Fruit fly (Drosophila melanogaster) whole organism, embryonic: ENCODE measurements around the gene DppIII.

Experiments used
- CG12071 ChIP-seq: fragments of 200-800 bp; sonication (Bioruptor generic); optimal IDR thresholded peaks from 3 replicates; lab custom pipeline; 2018; ENCODE audit warnings: missing biosample characterization, mild to moderate bottlenecking, missing genetic modification characterization
- CG18764 ChIP-seq: fragments of 200-800 bp; sonication (Bioruptor generic); optimal IDR thresholded peaks from 3 replicates; lab custom pipeline; 2016; ENCODE audit warnings: missing biosample characterization, missing genetic modification characterization
- CG5245 ChIP-seq: fragments of 200-800 bp; sonication (Bioruptor generic); optimal IDR thresholded peaks from 3 replicates; lab custom pipeline; 2016; ENCODE audit warnings: missing biosample characterization, missing genetic modification characterization
- Dek ChIP-seq: fragments of 200-800 bp; sonication (Bioruptor generic); optimal IDR thresholded peaks from 3 replicates; lab custom pipeline; 2019; ENCODE audit warnings: missing biosample characterization, mild to moderate bottlenecking, missing genetic modification characterization, moderate library complexity
- odd ChIP-seq: fragments of 200-800 bp; sonication (Bioruptor generic); optimal IDR thresholded peaks from 2 replicates; lab custom pipeline; 2017; ENCODE audit warnings: missing biosample characterization, mild to moderate bottlenecking, missing genetic modification characterization

DNA sequence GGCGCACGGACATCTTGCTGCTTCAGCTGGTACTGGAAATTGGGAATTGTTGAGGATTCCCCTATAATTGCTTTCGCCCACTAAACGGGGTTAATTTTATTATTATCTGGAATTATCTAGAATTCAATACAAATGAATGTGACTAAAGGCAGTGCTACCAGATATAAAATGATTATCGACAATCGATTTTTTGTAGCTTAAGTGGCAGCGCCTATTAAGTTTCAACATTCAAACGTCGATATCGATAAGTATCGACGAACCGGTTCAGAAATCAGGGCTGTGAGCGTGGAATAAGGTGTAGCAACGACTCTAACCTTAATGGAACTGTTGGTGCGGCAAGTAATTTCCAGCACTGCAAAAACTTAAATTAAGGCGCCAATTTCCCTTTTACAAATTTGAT, 39.1 kb upstream of the DppIII start, which contains the start of gene Sgt1:
- TF ChIP-seq odd (GFP tag; lab: Kevin White, UChicago) (no peak), CG5245 (GFP tag; lab: Kevin White, UChicago) (peak; percentile 44), Dek (peak; percentile 29), CG18764 (GFP tag; lab: Kevin White, UChicago) (no peak), CG12071 (GFP tag; lab: Kevin White, UChicago) (no peak)
